Fruit fly (Drosophila melanogaster) whole organism, embryonic: ENCODE data around the gene CG32280.

ENCODE experiments used
- ATbp ChIP-seq: fragments of 200-800 bp; sonication (Bioruptor generic); optimal IDR thresholded peaks from 2 replicates; lab custom pipeline; 2017; ENCODE audit warnings: missing biosample characterization, mild to moderate bottlenecking, missing genetic modification characterization, missing genetic modification reagents
- BtbVII ChIP-seq: fragments of 200-800 bp; sonication (Bioruptor generic); optimal IDR thresholded peaks from 3 replicates; lab custom pipeline; 2017; ENCODE audit warnings: missing biosample characterization, mild to moderate bottlenecking, missing genetic modification characterization
- CG10979 ChIP-seq: fragments of 200-800 bp; sonication (Bioruptor generic); optimal IDR thresholded peaks from 2 replicates; lab custom pipeline; 2018; ENCODE audit warnings: missing biosample characterization, mild to moderate bottlenecking, missing genetic modification characterization, moderate library complexity
- CG11085 ChIP-seq: fragments of 200-800 bp; sonication (Bioruptor generic); IDR thresholded peaks from 2 replicates; pipeline ENCODE4 v1.3.6; 2022; ENCODE audit warnings: missing biosample characterization, missing genetic modification characterization
- CG12236 ChIP-seq: fragments of 200-800 bp; sonication (Bioruptor generic); optimal IDR thresholded peaks from 2 replicates; lab custom pipeline; 2016; ENCODE audit warnings: missing biosample characterization, missing genetic modification characterization
- CG12769 ChIP-seq: fragments of 200-800 bp; sonication (Bioruptor generic); optimal IDR thresholded peaks from 2 replicates; lab custom pipeline; 2019; ENCODE audit warnings: missing biosample characterization, mild to moderate bottlenecking, missing genetic modification characterization, moderate library complexity
- CG14965 ChIP-seq: fragments of 200-800 bp; sonication (Bioruptor generic); optimal IDR thresholded peaks from 2 replicates; lab custom pipeline; 2016; ENCODE audit warnings: missing biosample characterization, missing genetic modification characterization, borderline replicate concordance
- CG15479 ChIP-seq: fragments of 200-800 bp; sonication (Bioruptor generic); optimal IDR thresholded peaks from 3 replicates; lab custom pipeline; 2019; ENCODE audit warnings: missing biosample characterization, mild to moderate bottlenecking, missing genetic modification characterization, moderate library complexity
- CG17359 ChIP-seq: fragments of 200-800 bp; sonication (Bioruptor generic); optimal IDR thresholded peaks from 3 replicates; lab custom pipeline; 2018; ENCODE audit warnings: missing biosample characterization, mild to moderate bottlenecking, missing genetic modification characterization, moderate library complexity
- CG17829 ChIP-seq: fragments of 200-800 bp; optimal IDR thresholded peaks from 2 replicates; lab custom pipeline; 2019; ENCODE audit warnings: missing biosample characterization, mild to moderate bottlenecking, missing genetic modification characterization, moderate library complexity
- CG2120 ChIP-seq: fragments of 200-800 bp; sonication (Bioruptor generic); optimal IDR thresholded peaks from 3 replicates; lab custom pipeline; 2016; ENCODE audit warnings: missing biosample characterization, missing genetic modification characterization
- CG9727 ChIP-seq: fragments of 200-800 bp; sonication (Bioruptor generic); optimal IDR thresholded peaks from 3 replicates; lab custom pipeline; 2017; ENCODE audit warnings: missing biosample characterization, mild to moderate bottlenecking, missing genetic modification characterization
- Chrac-16 ChIP-seq: fragments of 200-800 bp; sonication (Bioruptor generic); optimal IDR thresholded peaks from 3 replicates; lab custom pipeline; 2016; ENCODE audit warnings: missing biosample characterization, missing genetic modification characterization
- Dbx ChIP-seq: fragments of 200-800 bp; sonication (Bioruptor generic); IDR thresholded peaks from 3 replicates; pipeline ENCODE4 v1.3.6; 2022; ENCODE audit warnings: missing biosample characterization, missing genetic modification characterization
- HmgD ChIP-seq: fragments of 200-800 bp; sonication (Bioruptor generic); optimal IDR thresholded peaks from 3 replicates; lab custom pipeline; 2016; ENCODE audit warnings: missing biosample characterization, missing genetic modification characterization
- Hmx ChIP-seq: fragments of 200-800 bp; sonication (Bioruptor generic); optimal IDR thresholded peaks from 2 replicates; lab custom pipeline; 2016; ENCODE audit warnings: missing biosample characterization, missing genetic modification characterization
- Hr78 ChIP-seq, 2 experiments: fragments of 200-800 bp in 1 of 2; fragments of >200 bp in 1 of 2; sonication (Bioruptor generic) in 1 of 2; optimal IDR thresholded peaks; 2 replicates each; lab custom pipeline; 2017 to 2019; ENCODE audit warnings: missing biosample characterization in 2 of 2, missing genetic modification characterization in 2 of 2, mild to moderate bottlenecking in 1 of 2, moderate library complexity in 1 of 2
- Med ChIP-seq: fragments of 200-800 bp; sonication (Bioruptor generic); peaks from one replicate; lab custom pipeline; 2016; ENCODE audit warnings: missing biosample characterization, missing genetic modification characterization, mild to moderate bottlenecking, inconsistent platforms, moderate library complexity
- Oaz ChIP-seq: fragments of 200-800 bp; sonication (Bioruptor generic); IDR thresholded peaks from 2 replicates; pipeline ENCODE4 v1.3.6; 2022; ENCODE audit warnings: missing biosample characterization, missing genetic modification characterization
- Rfx ChIP-seq: fragments of 200-800 bp; sonication (Bioruptor generic); IDR thresholded peaks from 2 replicates; pipeline ENCODE4 v1.3.6; 2022; ENCODE audit warnings: missing biosample characterization, missing genetic modification characterization
- Tbp ChIP-seq: fragments of >200 bp; optimal IDR thresholded peaks from 2 replicates; lab custom pipeline; 2018; ENCODE audit warnings: missing biosample characterization, missing genetic modification characterization
- Vsx1 ChIP-seq: fragments of 200-800 bp; sonication (Bioruptor generic); optimal IDR thresholded peaks from 2 replicates; lab custom pipeline; 2017; ENCODE audit warnings: missing biosample characterization, mild to moderate bottlenecking, missing genetic modification characterization, missing genetic modification reagents
- ash1 ChIP-seq: fragments of 200-800 bp; sonication (Bioruptor generic); optimal IDR thresholded peaks from 2 replicates; lab custom pipeline; 2018; ENCODE audit warnings: missing biosample characterization, mild to moderate bottlenecking, missing genetic modification characterization
- chinmo ChIP-seq: fragments of 200-800 bp; sonication (Bioruptor generic); IDR thresholded peaks from 4 replicates; pipeline ENCODE4 v1.3.6; 2022; ENCODE audit warnings: missing biosample characterization, missing genetic modification characterization; ENCODE audit not compliant: partially characterized antibody
- grau ChIP-seq: fragments of 200-800 bp; optimal IDR thresholded peaks from 3 replicates; lab custom pipeline; 2019; ENCODE audit warnings: missing biosample characterization, mild to moderate bottlenecking, missing genetic modification characterization, moderate library complexity
- hkb ChIP-seq, 2 experiments: fragments of 200-800 bp in 1 of 2; fragments of >200 bp in 1 of 2; sonication (Bioruptor generic) in 1 of 2; IDR thresholded peaks in 1 of 2; optimal IDR thresholded peaks in 1 of 2; 2 replicates each; pipeline versions ENCODE4 v1.3.6 to Lab custom; 2017 to 2022; ENCODE audit warnings: missing biosample characterization in 1 of 2, missing genetic modification characterization in 1 of 2
- kni ChIP-seq: fragments of 200-800 bp; sonication (Bioruptor generic); optimal IDR thresholded peaks from 3 replicates; lab custom pipeline; 2017; ENCODE audit warnings: mild to moderate bottlenecking, missing biosample characterization, missing genetic modification reagents, missing genetic modification characterization
- onecut ChIP-seq: fragments of 200-800 bp; sonication (Bioruptor generic); IDR thresholded peaks from 2 replicates; pipeline ENCODE4 v1.3.6; 2022; ENCODE audit warnings: missing biosample characterization, missing genetic modification characterization
- pum ChIP-seq: fragments of 200-800 bp; sonication (Bioruptor generic); optimal IDR thresholded peaks from 2 replicates; lab custom pipeline; 2016; ENCODE audit warnings: missing biosample characterization, missing genetic modification characterization
- sd ChIP-seq: fragments of 200-800 bp; sonication (Bioruptor generic); optimal IDR thresholded peaks from 3 replicates; lab custom pipeline; 2018; ENCODE audit warnings: missing biosample characterization, mild to moderate bottlenecking, missing genetic modification characterization, moderate library complexity
- sens ChIP-seq: fragments of 200-800 bp; sonication (Bioruptor generic); peaks from one replicate; lab custom pipeline; 2016; ENCODE audit warnings: missing biosample characterization, missing genetic modification characterization
- sisA ChIP-seq: fragments of 200-800 bp; sonication (Bioruptor generic); IDR thresholded peaks from 2 replicates; pipeline ENCODE4 v1.3.6; 2022; ENCODE audit warnings: missing biosample characterization, missing genetic modification characterization
- sna ChIP-seq: fragments of 200-800 bp; sonication (Bioruptor generic); IDR thresholded peaks from 2 replicates; pipeline ENCODE4 v1.3.6; 2022; ENCODE audit warnings: missing biosample characterization, missing genetic modification characterization; ENCODE audit not compliant: partially characterized antibody
- so ChIP-seq: fragments of 200-800 bp; sonication (Bioruptor generic); IDR thresholded peaks from 3 replicates; pipeline ENCODE4 v1.3.6; 2022; ENCODE audit warnings: missing biosample characterization, missing genetic modification characterization
- sr ChIP-seq: fragments of 200-800 bp; sonication (Bioruptor generic); IDR thresholded peaks from 3 replicates; pipeline ENCODE4 v1.3.6; 2022; ENCODE audit warnings: missing biosample characterization, missing genetic modification characterization
- yki ChIP-seq: fragments of >200 bp; optimal IDR thresholded peaks from 3 replicates; lab custom pipeline; 2018

The CG32280 gene

dm6 chr3L:3124519-3124918, 40.5 kb upstream of the CG32280 start:
- TF ChIP-seq Dbx (GFP tag; lab: Robert Waterston, UW) (no peak), Med (peak; percentile 66), Oaz (GFP tag; lab: Robert Waterston, UW) (0 out of 2 replicates have a peak, but pooled peaks have one; percentile 16), grau (peak; percentile 45), CG14965 (GFP tag; lab: Kevin White, UChicago) (no peak)
- TF ChIP-seq, all 482 proteins: peak for 3

dm6 chr3L:3124939-3125648, 39.9 kb upstream of the CG32280 start:
- TF ChIP-seq kni (GFP tag; lab: Kevin White, UChicago) (peak; percentile 3), hkb (optimal IDR thresholded peaks at IDR 0.05; lab: Kevin White, UChicago) (no peak), hkb (GFP tag; IDR thresholded peaks at IDR 0.05; lab: Robert Waterston, UW) (0 out of 2 replicates have a peak, but pooled peaks have one; percentile 15), Chrac-16 (GFP tag; lab: Kevin White, UChicago) (no peak), ATbp (peak; percentile 5), CG2120 (GFP tag; lab: Kevin White, UChicago) (no peak), HmgD (GFP tag; lab: Kevin White, UChicago) (no peak), sr (GFP tag; lab: Robert Waterston, UW) (0 out of 3 replicates have a peak, but pooled peaks have one; percentile 32), yki (lab: Kevin White, UChicago) (no peak), sd (tag; lab: Kevin White, UChicago) (peak; percentile 19), Hmx (GFP tag; lab: Kevin White, UChicago) (no peak), CG15479 (GFP tag; lab: Kevin White, UChicago) (no peak), Rfx (0 out of 2 replicates have a peak, but pooled peaks have one; percentile 19), sens (GFP tag; lab: Kevin White, UChicago) (peak; percentile 51), so (GFP tag; lab: Robert Waterston, UW) (0 out of 3 replicates have a peak, but pooled peaks have one; percentile 40), Hr78 (GFP tag; optimal IDR thresholded peaks at IDR 0.05; lab: Kevin White, UChicago) (peak in 1 of 2 experiments; percentile 41), onecut (GFP tag; lab: Robert Waterston, UW) (no peak), CG12769 (tag; lab: Kevin White, UChicago) (peak; percentile 54), CG17829 (tag; lab: Kevin White, UChicago) (no peak), sna (GFP tag; lab: Robert Waterston, UW) (0 out of 2 replicates have a peak, but pooled peaks have one; percentile 18), CG17359 (tag; lab: Kevin White, UChicago) (no peak), CG11085 (GFP tag; lab: Robert Waterston, UW) (no peak), sisA (GFP tag; lab: Robert Waterston, UW) (no peak), pum (GFP tag; lab: Kevin White, UChicago) (no peak), Vsx1 (peak; percentile 37), BtbVII (GFP tag; lab: Kevin White, UChicago) (no peak), chinmo (GFP tag; lab: Robert Waterston, UW) (peak; percentile 83; the same call in 2 of the 4 replicates), CG12236 (GFP tag; lab: Kevin White, UChicago) (no peak), CG10979 (tag; lab: Kevin White, UChicago) (no peak), ash1 (GFP tag; lab: Kevin White, UChicago) (no peak), Tbp (no peak), CG9727 (GFP tag; lab: Kevin White, UChicago) (no peak)
